Worm (Caenorhabditis elegans) whole organism, L2 larva: ENCODE data around the gene kin-5.

Experiments used
- R02D3.7 ChIP-seq: fragments of 150-350 bp; optimal IDR thresholded peaks from 2 replicates; lab custom pipeline; 2014; ENCODE audit warnings: missing biosample characterization, missing genetic modification characterization
- blmp-1 ChIP-seq: sonication (generic microtip); optimal IDR thresholded peaks from 2 replicates; lab custom pipeline; 2017; ENCODE audit warnings: missing genetic modification characterization, mild to moderate bottlenecking, missing compliant biosample characterization, antibody characterized with exemption, moderate library complexity; ENCODE audit not compliant: insufficient read depth
- nhr-11 ChIP-seq: fragments of 150-350 bp; optimal IDR thresholded peaks from 2 replicates; lab custom pipeline; 2014; ENCODE audit warnings: missing biosample characterization, missing genetic modification characterization
- nhr-129 ChIP-seq: fragments of 150-350 bp; optimal IDR thresholded peaks from 2 replicates; lab custom pipeline; 2014; ENCODE audit warnings: missing biosample characterization, missing genetic modification characterization
- skn-1 ChIP-seq: sonication (generic microtip); optimal IDR thresholded peaks from 2 replicates; lab custom pipeline; 2017; ENCODE audit warnings: missing biosample characterization, missing genetic modification characterization

DNA sequence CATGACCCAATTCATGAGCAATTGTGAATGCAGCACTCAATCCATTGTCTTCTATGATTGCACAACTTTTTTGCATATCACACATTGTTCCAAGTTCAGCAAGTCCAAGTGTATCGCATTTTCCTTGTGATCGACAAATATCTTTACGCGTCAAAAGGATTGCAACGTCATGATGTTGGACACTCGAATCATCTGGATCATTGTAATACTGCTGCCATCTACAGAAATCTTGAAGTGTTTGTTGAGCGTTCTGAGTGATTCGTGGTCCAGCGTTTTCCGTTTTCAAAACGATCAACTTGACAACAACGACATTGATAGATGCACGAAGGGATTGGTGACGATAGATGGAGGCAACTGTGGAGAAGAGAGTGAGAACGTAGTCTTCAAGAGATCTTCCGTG, 25.8 kb downstream of the kin-5 start:
- TF ChIP-seq blmp-1 (no peak), skn-1 (no peak), nhr-129 (tag; lab: Kevin White, UChicago) (no peak), nhr-11 (tag; lab: Kevin White, UChicago) (no peak), R02D3.7 (tag; lab: Kevin White, UChicago) (no peak)
